Fruit fly (Drosophila melanogaster): ENCODE measurements around the gene CG33290.

CG33290 gene

dm6 chr3L:21516716-21517266 lies 25.4 kb upstream of the CG33290 start (continued):
- peak; percentile 50 for TF ChIP-seq CG10631 (GFP tag; optimal IDR thresholded peaks at IDR 0.05)
- TF ChIP-seq topi (GFP tag; optimal IDR thresholded peaks at IDR 0.05), result peak; percentile 52
- peak; percentile 32 for TF ChIP-seq CG3919 (GFP tag; optimal IDR thresholded peaks at IDR 0.05)
- no peak for TF ChIP-seq dac (GFP tag; optimal IDR thresholded peaks at IDR 0.05)
- TF ChIP-seq CG9139 (GFP tag; optimal IDR thresholded peaks at IDR 0.05), result no peak
- peak; percentile 19 for TF ChIP-seq CG3032 (tag; optimal IDR thresholded peaks at IDR 0.05)
- peak; percentile 54 for TF ChIP-seq Hr39 (GFP tag; optimal IDR thresholded peaks at IDR 0.05)
- TF ChIP-seq fkh (GFP tag; optimal IDR thresholded peaks at IDR 0.05), result peak; percentile 6
- TF ChIP-seq Smox (GFP tag; optimal IDR thresholded peaks at IDR 0.05), result peak; percentile 50
- TF ChIP-seq Eip75B (GFP tag; optimal IDR thresholded peaks at IDR 0.05), result peak; percentile 69
- no peak for TF ChIP-seq CG4318 (GFP tag; optimal IDR thresholded peaks at IDR 0.05)
- TF ChIP-seq achi (GFP tag; optimal IDR thresholded peaks at IDR 0.05), result peak; percentile 73
- peak; percentile 44 for TF ChIP-seq Lpt (GFP tag; optimal IDR thresholded peaks at IDR 0.05)
- TF ChIP-seq CG8119 (GFP tag; IDR thresholded peaks at IDR 0.05), result no peak
- no peak for TF ChIP-seq svp (GFP tag)
- TF ChIP-seq OdsH (GFP tag; optimal IDR thresholded peaks at IDR 0.05), result peak; percentile 49
- no peak for TF ChIP-seq CG34406 (GFP tag; optimal IDR thresholded peaks at IDR 0.05)
- peak; percentile 50 for TF ChIP-seq CG11762 (GFP tag; optimal IDR thresholded peaks at IDR 0.05; ENCODE audit: insufficient read depth)
- TF ChIP-seq Sox102F (GFP tag; optimal IDR thresholded peaks at IDR 0.05), result peak; percentile 56
- TF ChIP-seq net (GFP tag; optimal IDR thresholded peaks at IDR 0.05), result peak; percentile 25
- no peak for TF ChIP-seq vri (GFP tag; optimal IDR thresholded peaks at IDR 0.05)
- TF ChIP-seq Hr38 (GFP tag; optimal IDR thresholded peaks at IDR 0.05), result no peak
- TF ChIP-seq spab (GFP tag; optimal IDR thresholded peaks at IDR 0.05), result no peak

- TF ChIP-seq CG1621 (tag; optimal IDR thresholded peaks at IDR 0.05) (no peak), ss (GFP tag; optimal IDR thresholded peaks at IDR 0.05) (no peak), Smox (GFP tag; optimal IDR thresholded peaks at IDR 0.05) (no peak), net (GFP tag; optimal IDR thresholded peaks at IDR 0.05) (no peak), esn (GFP tag; optimal IDR thresholded peaks at IDR 0.05) (no peak), CG6854 (GFP tag; optimal IDR thresholded peaks at IDR 0.05) (no peak), CG9139 (GFP tag; optimal IDR thresholded peaks at IDR 0.05) (no peak), CG6163 (GFP tag; IDR thresholded peaks at IDR 0.05) (no peak), Hr4 (GFP tag; optimal IDR thresholded peaks at IDR 0.05) (no peak), Ets96B (tag; optimal IDR thresholded peaks at IDR 0.05) (no peak), Eip93F (GFP tag; optimal IDR thresholded peaks at IDR 0.05) (no peak), Sox102F (GFP tag; optimal IDR thresholded peaks at IDR 0.05) (no peak), CG10669 (GFP tag; optimal IDR thresholded peaks at IDR 0.05) (no peak), CG6792 (GFP tag; optimal IDR thresholded peaks at IDR 0.05) (no peak)
Observed at dm6 chr3L:21518345-21518744, 23.8 kb upstream of the CG33290 start.

dm6 chr3L:21523059-21523836 lies 18.9 kb upstream of the CG33290 start, which contains the start of gene CG7611:
Gene CG7611 (plus strand): TSS chr3L:21523186.
- TF ChIP-seq salr (GFP tag; optimal IDR thresholded peaks at IDR 0.05) (no peak), CG16779 (tag; optimal IDR thresholded peaks at IDR 0.05) (no peak), CG15336 (GFP tag; IDR thresholded peaks at IDR 0.05) (no peak), vri (GFP tag; optimal IDR thresholded peaks at IDR 0.05) (peak; percentile 35), CG6854 (GFP tag; optimal IDR thresholded peaks at IDR 0.05) (peak; percentile 54), svp (GFP tag) (peak; percentile 79), spab (GFP tag; optimal IDR thresholded peaks at IDR 0.05) (no peak), CG6163 (GFP tag; IDR thresholded peaks at IDR 0.05) (no peak), Sox14 (GFP tag; optimal IDR thresholded peaks at IDR 0.05) (peak; percentile 59), dsx (GFP tag; optimal IDR thresholded peaks at IDR 0.05; ENCODE audit: poor library complexity, severe bottlenecking) (peak; percentile 50), ss (GFP tag; optimal IDR thresholded peaks at IDR 0.05) (peak in 1 of 2 experiments; percentile 39), CG3919 (GFP tag; optimal IDR thresholded peaks at IDR 0.05) (no peak), lz (GFP tag; optimal IDR thresholded peaks at IDR 0.05) (no peak), Eip78C (GFP tag) (peak; percentile 54), fd59A (GFP tag; optimal IDR thresholded peaks at IDR 0.05) (no peak)
